Fruit fly (Drosophila melanogaster) whole organism, wandering third instar larva: ENCODE measurements around the gene eIF3i.

Experiments
- Abd-B ChIP-seq: fragments of >200 bp; optimal IDR thresholded peaks from 2 replicates; lab custom pipeline; 2017; ENCODE audit warnings: missing biosample characterization, missing genetic modification characterization
- CG32264 ChIP-seq: fragments of 200-800 bp; sonication (Bioruptor generic); optimal IDR thresholded peaks from 2 replicates; lab custom pipeline; 2016; ENCODE audit warnings: missing biosample characterization, missing genetic modification characterization
- CG9705 ChIP-seq: fragments of 200-800 bp; sonication (Bioruptor generic); optimal IDR thresholded peaks from 2 replicates; lab custom pipeline; 2018; ENCODE audit warnings: missing biosample characterization, mild to moderate bottlenecking, missing genetic modification characterization
- CrebA ChIP-seq: fragments of 200-800 bp; sonication (Bioruptor generic); optimal IDR thresholded peaks from 2 replicates; lab custom pipeline; 2016; ENCODE audit warnings: missing biosample characterization, mild to moderate bottlenecking, missing genetic modification characterization, borderline replicate concordance
- Dfd ChIP-seq: fragments of >200 bp; optimal IDR thresholded peaks from 2 replicates; lab custom pipeline; 2017; ENCODE audit warnings: missing biosample characterization, missing genetic modification characterization
- Dif ChIP-seq: fragments of 200-275, 200-300 bp; sonication (Bioruptor generic); optimal IDR thresholded peaks from 2 replicates; lab custom pipeline; 2018; ENCODE audit warnings: missing biosample characterization, missing genetic modification characterization; ENCODE audit not compliant: partially characterized antibody
- GATAd ChIP-seq: sonication (Bioruptor generic); optimal IDR thresholded peaks from 2 replicates; lab custom pipeline; 2016; ENCODE audit warnings: missing biosample characterization, missing genetic modification characterization
- HLH106 ChIP-seq: fragments of 200-800 bp; optimal IDR thresholded peaks from 3 replicates; lab custom pipeline; 2019; ENCODE audit warnings: missing biosample characterization, mild to moderate bottlenecking, missing genetic modification characterization, moderate library complexity
- Hnf4 ChIP-seq: fragments of 200-800 bp; sonication (Bioruptor generic); optimal IDR thresholded peaks from 2 replicates; lab custom pipeline; 2016; ENCODE audit warnings: missing biosample characterization, mild to moderate bottlenecking, missing genetic modification characterization
- Hr78 ChIP-seq: fragments of >200 bp; optimal IDR thresholded peaks from 2 replicates; lab custom pipeline; 2017; ENCODE audit warnings: missing biosample characterization, missing genetic modification characterization
- Hr83 ChIP-seq: fragments of 200-300 bp; sonication (Bioruptor generic); optimal IDR thresholded peaks from 2 replicates; lab custom pipeline; 2016; ENCODE audit warnings: missing biosample characterization, mild to moderate bottlenecking, missing genetic modification characterization, moderate library complexity; ENCODE audit not compliant: poor library complexity, severe bottlenecking
- Jra ChIP-seq: sonication (Bioruptor generic); optimal IDR thresholded peaks from 2 replicates; lab custom pipeline; 2016; ENCODE audit warnings: missing biosample characterization, missing genetic modification characterization
- Mio ChIP-seq: sonication (Bioruptor generic); optimal IDR thresholded peaks from 2 replicates; lab custom pipeline; 2016; ENCODE audit warnings: missing biosample characterization, missing genetic modification characterization
- Myc ChIP-seq: fragments of >200 bp; optimal IDR thresholded peaks from 2 replicates; lab custom pipeline; 2017
- N ChIP-seq: fragments of >200 bp; optimal IDR thresholded peaks from 2 replicates; lab custom pipeline; 2018; ENCODE audit warnings: missing biosample characterization, missing external identifiers, missing genetic modification characterization
- OdsH ChIP-seq: fragments of 200-800 bp; sonication (Bioruptor generic); optimal IDR thresholded peaks from 2 replicates; lab custom pipeline; 2016; ENCODE audit warnings: missing biosample characterization, mild to moderate bottlenecking, missing genetic modification characterization
- Rel ChIP-seq, 2 experiments: fragments of 200-800 bp; sonication (Bioruptor generic) in 1 of 2; optimal IDR thresholded peaks; 2 replicates in 1 of 2; 3 replicates in 1 of 2; lab custom pipeline; 2016 to 2019; ENCODE audit warnings: mild to moderate bottlenecking in 2 of 2, missing biosample characterization in 2 of 2, missing genetic modification characterization in 2 of 2, moderate library complexity in 1 of 2
- Sp1 ChIP-seq: fragments of 200-800 bp; sonication (Bioruptor generic); optimal IDR thresholded peaks from 3 replicates; lab custom pipeline; 2019; ENCODE audit warnings: missing biosample characterization, mild to moderate bottlenecking, missing genetic modification characterization, moderate library complexity
- Vsx2 ChIP-seq: fragments of 200-300, 225-300 bp; sonication (Bioruptor generic); optimal IDR thresholded peaks from 2 replicates; lab custom pipeline; 2018; ENCODE audit warnings: missing biosample characterization, missing genetic modification characterization; ENCODE audit not compliant: partially characterized antibody
- br ChIP-seq: fragments of 200-800 bp; sonication (Bioruptor generic); optimal IDR thresholded peaks from 2 replicates; lab custom pipeline; 2016; ENCODE audit warnings: missing biosample characterization, missing genetic modification characterization
- brk ChIP-seq: fragments of 200-800 bp; sonication (Bioruptor generic); optimal IDR thresholded peaks from 2 replicates; lab custom pipeline; 2016; ENCODE audit warnings: missing biosample characterization, mild to moderate bottlenecking, missing genetic modification characterization
- dl ChIP-seq, 2 experiments: fragments of 175-275, 200-275 bp in 1 of 2; fragments of 200-275 bp in 1 of 2; sonication (Bioruptor generic); optimal IDR thresholded peaks; lab custom pipeline; 2018; ENCODE audit warnings: mild to moderate bottlenecking in 2 of 2, missing biosample characterization in 2 of 2, missing genetic modification characterization in 2 of 2, moderate library complexity in 2 of 2; ENCODE audit not compliant: partially characterized antibody in 2 of 2, insufficient read depth in 1 of 2
- dmrt93B ChIP-seq: fragments of 200-800 bp; sonication (Bioruptor generic); optimal IDR thresholded peaks from 2 replicates; lab custom pipeline; 2018; ENCODE audit warnings: missing biosample characterization, mild to moderate bottlenecking, missing genetic modification characterization
- dsf ChIP-seq: sonication (Bioruptor generic); optimal IDR thresholded peaks from 2 replicates; lab custom pipeline; 2016; ENCODE audit warnings: missing biosample characterization, missing genetic modification characterization, borderline replicate concordance
- ey ChIP-seq: fragments of 200-800 bp; sonication (Bioruptor generic); optimal IDR thresholded peaks from 2 replicates; lab custom pipeline; 2016; ENCODE audit warnings: missing biosample characterization, missing genetic modification characterization
- foxo ChIP-seq, 2 experiments: fragments of 200-800 bp; sonication (Bioruptor generic); optimal IDR thresholded peaks; 2 replicates in 1 of 2; 3 replicates in 1 of 2; lab custom pipeline; 2016 to 2017; ENCODE audit warnings: missing biosample characterization in 2 of 2, missing genetic modification characterization in 2 of 2
- fru ChIP-seq: fragments of 200-800 bp; sonication (Bioruptor generic); optimal IDR thresholded peaks from 3 replicates; lab custom pipeline; 2016; ENCODE audit warnings: missing biosample characterization, mild to moderate bottlenecking, missing genetic modification characterization
- h ChIP-seq: fragments of 200-800 bp; sonication (Bioruptor generic); optimal IDR thresholded peaks from 3 replicates; lab custom pipeline; 2016; ENCODE audit warnings: missing biosample characterization, mild to moderate bottlenecking, missing genetic modification characterization
- jim ChIP-seq: fragments of 175-275, 200-325 bp; sonication (Bioruptor generic); optimal IDR thresholded peaks from 2 replicates; lab custom pipeline; 2016; ENCODE audit warnings: missing biosample characterization, mild to moderate bottlenecking, missing genetic modification characterization
- lola ChIP-seq: fragments of >200 bp; optimal IDR thresholded peaks from 2 replicates; lab custom pipeline; 2017; ENCODE audit warnings: missing biosample characterization, missing genetic modification characterization
- pan ChIP-seq: fragments of >200 bp; optimal IDR thresholded peaks from 2 replicates; lab custom pipeline; 2017
- psq ChIP-seq: fragments of 200-800 bp; sonication (Bioruptor generic); optimal IDR thresholded peaks from 3 replicates; lab custom pipeline; 2017; ENCODE audit warnings: missing biosample characterization, mild to moderate bottlenecking, missing genetic modification characterization, moderate library complexity
- rgr ChIP-seq: fragments of 200-800 bp; sonication (Bioruptor generic); optimal IDR thresholded peaks from 3 replicates; lab custom pipeline; 2016; ENCODE audit warnings: missing biosample characterization, mild to moderate bottlenecking, missing genetic modification characterization
- sage ChIP-seq: fragments of 200-800 bp; sonication (Bioruptor generic); optimal IDR thresholded peaks from 2 replicates; lab custom pipeline; 2016; ENCODE audit warnings: missing biosample characterization, mild to moderate bottlenecking, missing genetic modification characterization
- sv ChIP-seq: fragments of 200-800 bp; sonication (Bioruptor generic); optimal IDR thresholded peaks from 3 replicates; lab custom pipeline; 2016; ENCODE audit warnings: missing biosample characterization, missing genetic modification characterization
- tai ChIP-seq: sonication (Bioruptor generic); optimal IDR thresholded peaks from 2 replicates; lab custom pipeline; 2016; ENCODE audit warnings: missing biosample characterization, missing genetic modification characterization
- usp ChIP-seq: fragments of >200 bp; optimal IDR thresholded peaks from 2 replicates; lab custom pipeline; 2017; ENCODE audit warnings: missing biosample characterization, missing genetic modification characterization
- woc ChIP-seq: sonication (Bioruptor generic); optimal IDR thresholded peaks from 2 replicates; lab custom pipeline; 2016; ENCODE audit warnings: missing biosample characterization, mild to moderate bottlenecking, missing genetic modification characterization

Gene eIF3i

DNA sequence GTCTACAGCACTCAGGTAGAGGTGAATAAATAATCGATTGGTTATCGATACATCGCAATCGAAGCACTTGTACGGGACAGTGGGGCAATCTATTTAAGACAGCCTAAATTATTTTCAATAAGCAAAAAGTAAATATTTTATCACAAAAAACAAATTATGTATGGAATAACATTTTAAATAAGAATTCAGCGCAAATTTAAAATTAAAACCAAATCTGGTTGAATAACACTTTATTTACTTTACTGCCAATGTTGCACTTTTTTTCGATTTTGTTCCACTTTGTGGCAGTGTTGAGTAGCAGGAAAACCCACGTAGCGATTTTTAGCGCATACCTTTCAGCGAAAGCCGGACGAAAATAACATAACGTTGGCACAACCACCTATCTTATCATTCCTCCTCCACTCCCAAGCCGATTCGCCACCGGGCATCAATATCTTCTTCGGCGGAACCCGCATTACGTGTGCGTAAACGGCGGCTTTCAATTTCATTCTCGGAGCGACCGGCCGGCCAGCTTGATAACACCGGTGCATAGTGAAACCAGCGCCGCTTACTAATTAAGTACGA, 9.5 kb upstream of the eIF3i start, which contains the start of the genes Gmd and CG3792:
Gene Gmd, minus strand, starts transcription at position 36 of the 564 bp plus-strand sequence.
Gene CG3792, plus strand, starts transcription at position 325 of the 564 bp plus-strand sequence.
- TF ChIP-seq woc (GFP tag; lab: Kevin White, UChicago) (peak; percentile 96), br (GFP tag; lab: Kevin White, UChicago) (peak; percentile 93), h (peak; percentile 97), N (GFP tag; lab: Kevin White, UChicago) (no peak), Dif (GFP tag; lab: Kevin White, UChicago) (no peak), CG9705 (GFP tag; lab: Kevin White, UChicago) (peak; percentile 92), Hr78 (GFP tag; lab: Kevin White, UChicago) (no peak), usp (no peak), Jra (GFP tag; lab: Kevin White, UChicago) (peak; percentile 95), ey (GFP tag; lab: Kevin White, UChicago) (peak; percentile 92), Hr83 (GFP tag; lab: Kevin White, UChicago) (no peak), HLH106 (tag; lab: Kevin White, UChicago) (peak; percentile 95), rgr (peak; percentile 96), jim (GFP tag; lab: Kevin White, UChicago) (no peak), dmrt93B (GFP tag; lab: Kevin White, UChicago) (no peak), Abd-B (GFP tag; lab: Kevin White, UChicago) (no peak), GATAd (no peak), Sp1 (GFP tag; lab: Kevin White, UChicago) (peak; percentile 88), tai (GFP tag; lab: Kevin White, UChicago) (no peak), sage (GFP tag; lab: Kevin White, UChicago) (no peak), foxo (GFP tag; optimal IDR thresholded peaks at IDR 0.05; lab: Kevin White, UChicago) (peak; percentile 68 to 97), CG32264 (GFP tag; lab: Kevin White, UChicago) (peak; percentile 80), dl (GFP tag; optimal IDR thresholded peaks at IDR 0.05; lab: Kevin White, UChicago; ENCODE audit: insufficient read depth in 1 of 2, partially characterized antibody in 2 of 2) (no peak), Mio (GFP tag; lab: Kevin White, UChicago) (peak; percentile 68), Dfd (GFP tag; lab: Kevin White, UChicago) (no peak), dsf (peak; percentile 84), brk (GFP tag; lab: Kevin White, UChicago) (no peak), OdsH (GFP tag; lab: Kevin White, UChicago) (peak; percentile 92), CrebA (GFP tag; lab: Kevin White, UChicago) (no peak), fru (peak; percentile 96), sv (GFP tag; lab: Kevin White, UChicago) (peak; percentile 97), Vsx2 (GFP tag; lab: Kevin White, UChicago) (no peak), psq (GFP tag; lab: Kevin White, UChicago) (peak; percentile 90), Myc (lab: Kevin White, UChicago) (peak; percentile 29), lola (GFP tag; lab: Kevin White, UChicago) (no peak), pan (no peak), Rel (GFP tag; optimal IDR thresholded peaks at IDR 0.05; lab: Kevin White, UChicago) (no peak), Rel (tag; optimal IDR thresholded peaks at IDR 0.05; lab: Kevin White, UChicago) (peak; percentile 81), Hnf4 (GFP tag; lab: Kevin White, UChicago) (no peak)

DNA sequence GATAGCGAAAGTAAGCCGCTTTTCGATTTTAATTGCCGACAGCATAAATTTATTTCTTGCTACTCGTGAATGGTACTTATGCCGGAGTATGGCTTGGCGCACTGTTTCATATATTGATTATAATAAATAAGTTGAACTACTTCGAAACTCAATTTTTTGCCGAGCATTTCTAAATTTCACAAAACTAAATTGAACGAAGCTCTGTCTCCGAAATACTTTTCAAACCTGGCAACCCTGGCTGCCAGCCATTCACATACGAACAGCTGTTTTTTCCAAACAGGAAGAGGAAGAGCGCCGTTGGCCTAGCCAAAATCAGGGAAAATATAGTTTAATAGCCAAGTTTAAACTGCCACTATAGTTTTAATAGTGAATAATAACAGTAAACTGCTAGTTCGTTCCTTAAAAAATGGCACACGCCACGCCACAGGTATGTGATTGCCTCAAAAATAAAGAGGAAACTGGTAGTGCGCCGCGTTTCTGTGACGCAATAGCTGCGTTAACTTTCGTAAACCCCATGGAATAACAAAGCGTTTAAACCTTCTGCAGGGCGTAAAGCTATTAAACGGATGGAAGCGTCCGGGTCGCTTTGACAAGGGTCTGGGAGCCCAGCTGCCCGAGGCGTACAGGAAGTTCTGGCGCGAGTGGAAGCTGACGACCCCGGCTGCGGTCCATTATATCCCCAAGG, 6.3 kb upstream of the eIF3i start, which contains the start of gene mRpL28:
Gene mRpL28, plus strand, starts transcription at position 246 of the 685 bp plus-strand sequence.
- no peak for TF ChIP-seq Rel (GFP tag; optimal IDR thresholded peaks at IDR 0.05; lab: Kevin White, UChicago)
- TF ChIP-seq Rel (tag; optimal IDR thresholded peaks at IDR 0.05; lab: Kevin White, UChicago), result peak; percentile 88
- TF ChIP-seq rgr, result no peak
- TF ChIP-seq psq (GFP tag; lab: Kevin White, UChicago), result peak; percentile 2
- peak; percentile 15 for TF ChIP-seq HLH106 (tag; lab: Kevin White, UChicago)
- TF ChIP-seq tai (GFP tag; lab: Kevin White, UChicago), result no peak
- peak; percentile 16 for TF ChIP-seq Hr83 (GFP tag; lab: Kevin White, UChicago)
- TF ChIP-seq OdsH (GFP tag; lab: Kevin White, UChicago), result no peak
- TF ChIP-seq ey (GFP tag; lab: Kevin White, UChicago), result peak; percentile 26
- no peak for TF ChIP-seq Dif (GFP tag; lab: Kevin White, UChicago)
